Fruit fly (Drosophila melanogaster) whole organism, embryonic: ENCODE results near the gene CG46412.

ENCODE experiments used
- CG16779 ChIP-seq: fragments of 200-800 bp; sonication (Bioruptor generic); IDR thresholded peaks from 2 replicates; pipeline ENCODE4 v1.3.6; 2022; ENCODE audit warnings: missing biosample characterization, missing genetic modification characterization
- CG16815 ChIP-seq: fragments of 200-800 bp; sonication (Bioruptor generic); optimal IDR thresholded peaks from 3 replicates; lab custom pipeline; 2017; ENCODE audit warnings: missing biosample characterization, mild to moderate bottlenecking, missing genetic modification characterization
- CG16863 ChIP-seq: fragments of 200-800 bp; sonication (Bioruptor generic); optimal IDR thresholded peaks from 3 replicates; lab custom pipeline; 2016; ENCODE audit warnings: missing biosample characterization, missing genetic modification characterization
- CG17328 ChIP-seq: fragments of 200-800 bp; sonication (Bioruptor generic); IDR thresholded peaks from 2 replicates; pipeline ENCODE4 v1.3.6; 2022; ENCODE audit warnings: missing biosample characterization, missing genetic modification characterization
- CG17361 ChIP-seq: fragments of 200-800 bp; sonication (Bioruptor generic); IDR thresholded peaks from 3 replicates; pipeline ENCODE4 v1.3.6; 2022; ENCODE audit warnings: missing biosample characterization, missing genetic modification characterization
- CG18262 ChIP-seq: fragments of 200-800 bp; optimal IDR thresholded peaks from 3 replicates; lab custom pipeline; 2019; ENCODE audit warnings: missing biosample characterization, mild to moderate bottlenecking, missing genetic modification characterization, moderate library complexity
- CG2875 ChIP-seq: fragments of 200-800 bp; sonication (Bioruptor generic); optimal IDR thresholded peaks from 2 replicates; lab custom pipeline; 2017; ENCODE audit warnings: missing biosample characterization, mild to moderate bottlenecking, missing genetic modification characterization, missing genetic modification reagents
- CG34376 ChIP-seq: fragments of 200-800 bp; sonication (Bioruptor generic); optimal IDR thresholded peaks from 2 replicates; lab custom pipeline; 2018; ENCODE audit warnings: missing biosample characterization, mild to moderate bottlenecking, missing genetic modification characterization
- CG34422 ChIP-seq: fragments of 200-800 bp; sonication (Bioruptor generic); IDR thresholded peaks from 3 replicates; pipeline ENCODE4 v1.3.6; 2022; ENCODE audit warnings: missing biosample characterization, missing genetic modification characterization
- CG3726 ChIP-seq: fragments of 200-800 bp; sonication (Bioruptor generic); IDR thresholded peaks from 3 replicates; pipeline ENCODE4, ENCODE4 v1.3.6; 2022; ENCODE audit warnings: missing biosample characterization, missing genetic modification characterization
- CG4854 ChIP-seq: fragments of 200-800 bp; sonication (Bioruptor generic); optimal IDR thresholded peaks from 2 replicates; lab custom pipeline; 2016; ENCODE audit warnings: missing biosample characterization, missing genetic modification characterization, inconsistent platforms
- CG6254 ChIP-seq: fragments of 200-800 bp; sonication (Bioruptor generic); optimal IDR thresholded peaks from 3 replicates; lab custom pipeline; 2017; ENCODE audit warnings: mild to moderate bottlenecking, missing biosample characterization, missing genetic modification reagents, missing genetic modification characterization
- CG8281 ChIP-seq: fragments of 200-800 bp; sonication (Bioruptor generic); optimal IDR thresholded peaks from 2 replicates; lab custom pipeline; 2018; ENCODE audit warnings: missing biosample characterization, mild to moderate bottlenecking, missing genetic modification characterization, moderate library complexity
- CG9437 ChIP-seq: fragments of 200-800 bp; sonication (Bioruptor generic); optimal IDR thresholded peaks from 2 replicates; lab custom pipeline; 2018; ENCODE audit warnings: missing biosample characterization, mild to moderate bottlenecking, missing genetic modification characterization
- D19B ChIP-seq: fragments of 200-800 bp; sonication (Bioruptor generic); optimal IDR thresholded peaks from 2 replicates; lab custom pipeline; 2017; ENCODE audit warnings: missing biosample characterization, mild to moderate bottlenecking, missing genetic modification characterization
- E2f1 ChIP-seq: fragments of 200-800 bp; sonication (Bioruptor generic); IDR thresholded peaks from 2 replicates; pipeline ENCODE4 v1.3.6; 2022; ENCODE audit warnings: missing biosample characterization, missing genetic modification characterization
- HLH3B ChIP-seq: fragments of 200-800 bp; sonication (Bioruptor generic); IDR thresholded peaks from 2 replicates; pipeline ENCODE4 v1.3.6; 2022; ENCODE audit warnings: missing biosample characterization, missing genetic modification characterization
- Hr3 ChIP-seq: fragments of 200-800 bp; sonication (Bioruptor generic); optimal IDR thresholded peaks from 3 replicates; lab custom pipeline; 2016; ENCODE audit warnings: missing biosample characterization, missing genetic modification characterization
- MESR4 ChIP-seq: fragments of 200-800 bp; sonication (Bioruptor generic); optimal IDR thresholded peaks from 2 replicates; lab custom pipeline; 2018; ENCODE audit warnings: missing biosample characterization, mild to moderate bottlenecking, missing genetic modification characterization, moderate library complexity
- Mes4 ChIP-seq: fragments of 200-800 bp; sonication (Bioruptor generic); optimal IDR thresholded peaks from 2 replicates; lab custom pipeline; 2016; ENCODE audit warnings: missing biosample characterization, missing genetic modification characterization
- Oli ChIP-seq: fragments of 200-800 bp; sonication (Bioruptor generic); optimal IDR thresholded peaks from 2 replicates; lab custom pipeline; 2018; ENCODE audit warnings: missing biosample characterization, mild to moderate bottlenecking, missing genetic modification characterization, moderate library complexity
- Side ChIP-seq: fragments of 200-800 bp; sonication (Bioruptor generic); optimal IDR thresholded peaks from 2 replicates; lab custom pipeline; 2016; ENCODE audit warnings: missing biosample characterization, missing genetic modification characterization
- Sry-β ChIP-seq: fragments of 200-800 bp; sonication (Bioruptor generic); optimal IDR thresholded peaks from 2 replicates; lab custom pipeline; 2018; ENCODE audit warnings: missing biosample characterization, mild to moderate bottlenecking, missing genetic modification characterization, moderate library complexity
- Stat92E ChIP-seq, 3 experiments: fragments of >200 bp in 2 of 3; fragments of 200-800 bp in 1 of 3; sonication (Bioruptor generic) in 1 of 3; optimal IDR thresholded peaks; 2 replicates each; lab custom pipeline; 2017 to 2019; ENCODE audit warnings: missing biosample characterization in 3 of 3, missing genetic modification characterization in 3 of 3, mild to moderate bottlenecking in 1 of 3, moderate library complexity in 1 of 3
- bbx ChIP-seq: fragments of 200-800 bp; sonication (Bioruptor generic); IDR thresholded peaks from 2 replicates; pipeline ENCODE4 v1.3.6; 2022; ENCODE audit warnings: missing biosample characterization, missing genetic modification characterization; ENCODE audit not compliant: partially characterized antibody
- chn ChIP-seq: fragments of 200-800 bp; sonication (Bioruptor generic); optimal IDR thresholded peaks from 2 replicates; lab custom pipeline; 2016; ENCODE audit warnings: missing biosample characterization, missing genetic modification characterization
- crol ChIP-seq: fragments of 200-800 bp; sonication (Bioruptor generic); IDR thresholded peaks from 2 replicates; pipeline ENCODE4 v1.3.6; 2022; ENCODE audit warnings: missing biosample characterization, missing genetic modification characterization
- dm ChIP-seq: fragments of 200-800 bp; sonication (Bioruptor generic); optimal IDR thresholded peaks from 3 replicates; lab custom pipeline; 2016; ENCODE audit warnings: missing biosample characterization, missing genetic modification characterization
- fd3F ChIP-seq: fragments of 200-800 bp; sonication (Bioruptor generic); optimal IDR thresholded peaks from 2 replicates; lab custom pipeline; 2018; ENCODE audit warnings: missing biosample characterization, mild to moderate bottlenecking, missing genetic modification characterization, moderate library complexity
- gce ChIP-seq: fragments of 200-800 bp; sonication (Bioruptor generic); IDR thresholded peaks from 3 replicates; pipeline ENCODE4 v1.3.6; 2022; ENCODE audit warnings: missing biosample characterization, missing genetic modification characterization
- grn ChIP-seq: fragments of 200-800 bp; sonication (Bioruptor generic); optimal IDR thresholded peaks from 3 replicates; lab custom pipeline; 2017; ENCODE audit warnings: missing biosample characterization, missing genetic modification characterization
- hkb ChIP-seq, 2 experiments: fragments of 200-800 bp in 1 of 2; fragments of >200 bp in 1 of 2; sonication (Bioruptor generic) in 1 of 2; IDR thresholded peaks in 1 of 2; optimal IDR thresholded peaks in 1 of 2; 2 replicates each; pipeline versions ENCODE4 v1.3.6 to Lab custom; 2017 to 2022; ENCODE audit warnings: missing biosample characterization in 1 of 2, missing genetic modification characterization in 1 of 2
- kah ChIP-seq: fragments of 200-800 bp; sonication (Bioruptor generic); optimal IDR thresholded peaks from 2 replicates; lab custom pipeline; 2018; ENCODE audit warnings: missing biosample characterization, mild to moderate bottlenecking, missing genetic modification characterization
- nerfin-2 ChIP-seq: fragments of 200-800 bp; sonication (Bioruptor generic); IDR thresholded peaks from 2 replicates; pipeline ENCODE4 v1.3.6; 2022; ENCODE audit warnings: missing biosample characterization, missing genetic modification characterization; ENCODE audit not compliant: partially characterized antibody
- nmo ChIP-seq: fragments of 200-800 bp; sonication (Bioruptor generic); optimal IDR thresholded peaks from 2 replicates; lab custom pipeline; 2018; ENCODE audit warnings: missing biosample characterization, mild to moderate bottlenecking, missing genetic modification characterization, moderate library complexity
- p53 ChIP-seq: fragments of 200-800 bp; sonication (Bioruptor generic); optimal IDR thresholded peaks from 2 replicates; lab custom pipeline; 2016; ENCODE audit warnings: missing biosample characterization, missing genetic modification characterization
- pan ChIP-seq, 4 experiments: fragments of >200 bp in 3 of 4; fragments of 200-800 bp in 1 of 4; sonication (Bioruptor generic) in 1 of 4; optimal IDR thresholded peaks in 3 of 4; IDR thresholded peaks in 1 of 4; 2 replicates each; pipeline versions ENCODE4 v1.3.6 to Lab custom; 2017 to 2022; ENCODE audit warnings: missing biosample characterization in 2 of 4, missing genetic modification characterization in 2 of 4, mixed read lengths in 1 of 4
- pho ChIP-seq: fragments of 200-800 bp; sonication (Bioruptor generic); optimal IDR thresholded peaks from 2 replicates; lab custom pipeline; 2016; ENCODE audit warnings: missing biosample characterization, missing genetic modification characterization
- prd ChIP-seq, 3 experiments: fragments of >200 bp in 2 of 3; fragments of 200-800 bp in 1 of 3; sonication (Bioruptor generic) in 1 of 3; optimal IDR thresholded peaks in 2 of 3; IDR thresholded peaks in 1 of 3; 2 replicates in 2 of 3; 3 replicates in 1 of 3; pipeline versions ENCODE4 v1.3.6 to Lab custom; 2017 to 2022; ENCODE audit warnings: missing biosample characterization in 1 of 3, missing genetic modification characterization in 1 of 3
- row ChIP-seq: fragments of 200-800 bp; sonication (Bioruptor generic); IDR thresholded peaks from 3 replicates; pipeline ENCODE4 v1.3.6; 2022; ENCODE audit warnings: missing biosample characterization, missing genetic modification characterization
- sr ChIP-seq: fragments of 200-800 bp; sonication (Bioruptor generic); IDR thresholded peaks from 3 replicates; pipeline ENCODE4 v1.3.6; 2022; ENCODE audit warnings: missing biosample characterization, missing genetic modification characterization
- sug ChIP-seq: fragments of 200-800 bp; optimal IDR thresholded peaks from 2 replicates; lab custom pipeline; 2019; ENCODE audit warnings: missing biosample characterization, mild to moderate bottlenecking, missing genetic modification characterization, moderate library complexity
- tgo ChIP-seq: fragments of 200-800 bp; sonication (Bioruptor generic); IDR thresholded peaks from 3 replicates; pipeline ENCODE4 v1.3.6; 2022; ENCODE audit warnings: missing biosample characterization, missing genetic modification characterization
- usp ChIP-seq: fragments of >200 bp; optimal IDR thresholded peaks from 2 replicates; lab custom pipeline; 2017; ENCODE audit warnings: missing biosample characterization, missing genetic modification characterization
- vfl ChIP-seq: fragments of 200-800 bp; sonication (Bioruptor generic); optimal IDR thresholded peaks from 2 replicates; lab custom pipeline; 2016; ENCODE audit warnings: missing biosample characterization, missing genetic modification characterization
- vnd ChIP-seq: fragments of 200-800 bp; sonication (Bioruptor generic); IDR thresholded peaks from 3 replicates; pipeline ENCODE4 v1.3.6; 2022; ENCODE audit warnings: missing biosample characterization, missing genetic modification characterization; ENCODE audit not compliant: partially characterized antibody
- zen2 ChIP-seq: fragments of 200-800 bp; sonication (Bioruptor generic); IDR thresholded peaks from 3 replicates; pipeline ENCODE4 v1.3.6; 2022; ENCODE audit warnings: missing biosample characterization, missing genetic modification characterization; ENCODE audit not compliant: partially characterized antibody

CG46412 gene

dm6 chr3L:11587720-11588580 is 24.1 kb upstream of the CG46412 start, which contains the start of gene rt (continued):
- TF ChIP-seq chn (peak; percentile 55), nerfin-2 (GFP tag; lab: Robert Waterston, UW) (no peak), Hr3 (GFP tag; lab: Kevin White, UChicago) (no peak), kah (GFP tag; lab: Kevin White, UChicago) (no peak), CG34422 (peak; percentile 28; the same call in 1 of the 3 replicates), HLH3B (GFP tag; lab: Robert Waterston, UW) (peak; percentile 43; the same call in 1 of the 2 replicates), gce (GFP tag; lab: Robert Waterston, UW) (no peak), Side (GFP tag; lab: Kevin White, UChicago) (no peak), CG16863 (GFP tag; lab: Kevin White, UChicago) (peak; percentile 38), MESR4 (no peak), CG2875 (GFP tag; lab: Kevin White, UChicago) (peak; percentile 38), CG8281 (no peak), vnd (no peak), pan (optimal IDR thresholded peaks at IDR 0.05; lab: Kevin White, UChicago) (no peak), pan (GFP tag; optimal IDR thresholded peaks at IDR 0.05 in 1 of 2, IDR thresholded peaks at IDR 0.05 in 1 of 2) (no peak), row (peak; percentile 88), tgo (GFP tag; lab: Robert Waterston, UW) (no peak), fd3F (no peak), D19B (no peak), vfl (GFP tag; lab: Kevin White, UChicago) (no peak), p53 (GFP tag; lab: Kevin White, UChicago) (no peak), prd (optimal IDR thresholded peaks at IDR 0.05; lab: Kevin White, UChicago) (no peak), prd (GFP tag; IDR thresholded peaks at IDR 0.05; lab: Robert Waterston, UW) (peak; percentile 61; the same call in 2 of the 3 replicates), CG16815 (GFP tag; lab: Kevin White, UChicago) (peak; percentile 56), CG3726 (0 out of 3 replicates have a peak, but pooled peaks have one; percentile 19), Oli (peak; percentile 66), crol (GFP tag; lab: Robert Waterston, UW) (no peak), Stat92E (GFP tag; optimal IDR thresholded peaks at IDR 0.05; lab: Kevin White, UChicago) (no peak), nmo (GFP tag; lab: Kevin White, UChicago) (peak; percentile 69), CG34376 (GFP tag; lab: Kevin White, UChicago) (no peak), zen2 (GFP tag; lab: Robert Waterston, UW) (no peak), bbx (GFP tag; lab: Robert Waterston, UW) (no peak), dm (no peak), CG9437 (peak; percentile 21), usp (no peak), CG6254 (peak; percentile 22), grn (GFP tag; lab: Kevin White, UChicago) (no peak), CG16779 (GFP tag; lab: Robert Waterston, UW) (no peak), Sry-β (GFP tag; lab: Kevin White, UChicago) (peak; percentile 85), CG18262 (tag; lab: Kevin White, UChicago) (peak; percentile 80), Mes4 (GFP tag; lab: Kevin White, UChicago) (no peak), hkb (optimal IDR thresholded peaks at IDR 0.05; lab: Kevin White, UChicago) (no peak), hkb (GFP tag; IDR thresholded peaks at IDR 0.05; lab: Robert Waterston, UW) (peak; percentile 70), sug (no peak), sr (no peak), E2f1 (GFP tag; lab: Robert Waterston, UW) (0 out of 2 replicates have a peak, but pooled peaks have one; percentile 51), pho (GFP tag; lab: Kevin White, UChicago) (no peak), CG4854 (GFP tag; lab: Kevin White, UChicago) (peak; percentile 4), CG17328 (GFP tag; lab: Robert Waterston, UW) (peak; percentile 65), CG17361 (GFP tag; lab: Robert Waterston, UW) (peak; percentile 68)
